Worm (Caenorhabditis elegans): ENCODE measurements around the gene T04C9.2.

DNA sequence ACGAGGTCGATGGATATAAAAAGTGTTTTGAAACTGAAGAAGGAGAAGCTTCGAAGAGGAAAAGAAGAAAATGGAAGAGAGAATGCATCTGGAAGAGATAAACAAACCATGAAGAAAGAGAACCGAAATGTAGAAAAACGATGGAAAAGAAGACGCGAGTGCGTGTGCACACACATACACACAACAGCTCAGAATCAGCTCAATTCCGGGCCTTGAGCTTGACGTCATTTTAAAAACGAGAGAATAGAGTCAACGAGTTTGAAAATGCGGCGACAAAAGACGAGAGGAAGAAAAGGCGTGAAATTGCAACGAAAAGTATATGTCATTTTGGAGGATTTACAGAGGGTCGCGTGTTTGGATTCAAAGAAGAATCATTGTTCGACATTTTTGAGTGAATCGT, 7.9 kb downstream of the T04C9.2 start:
- no peak for TF ChIP-seq lin-13 (GFP tag; optimal IDR thresholded peaks at IDR 0.05)
- TF ChIP-seq lsy-2 (tag; optimal IDR thresholded peaks at IDR 0.05), result peak in 1 of 2 experiments; percentile 45
- no peak for TF ChIP-seq dmd-4 (tag; optimal IDR thresholded peaks at IDR 0.05)
- TF ChIP-seq lin-39 (tag; optimal IDR thresholded peaks at IDR 0.05), result no peak
- TF ChIP-seq nhr-21 (tag; optimal IDR thresholded peaks at IDR 0.05), result no peak

Data from whole organism, L2 larva.